Fruit fly (Drosophila melanogaster) whole organism, embryonic: ENCODE results near the gene SMC6.
A peak's percentile ranks its signal among the peaks of the same experiment; 100 is the strongest.

Source experiments
- Adf1 ChIP-seq: fragments of 200-800 bp; sonication (Bioruptor generic); IDR thresholded peaks from 2 replicates; pipeline ENCODE4 v1.3.6; 2022; ENCODE audit warnings: missing biosample characterization, missing genetic modification characterization
- Atf-2 ChIP-seq: fragments of 200-800 bp; sonication (Bioruptor generic); optimal IDR thresholded peaks from 2 replicates; lab custom pipeline; 2016; ENCODE audit warnings: missing biosample characterization, missing genetic modification characterization
- Bdp1 ChIP-seq: fragments of 200-800 bp; sonication (Bioruptor generic); optimal IDR thresholded peaks from 3 replicates; lab custom pipeline; 2016; ENCODE audit warnings: missing biosample characterization, missing genetic modification characterization
- CG11093 ChIP-seq: fragments of 200-800 bp; sonication (Bioruptor generic); IDR thresholded peaks from 3 replicates; pipeline ENCODE4 v1.3.6; 2022; ENCODE audit warnings: missing biosample characterization, missing genetic modification characterization
- CG11696 ChIP-seq: fragments of 200-800 bp; sonication (Bioruptor generic); IDR thresholded peaks from 2 replicates; pipeline ENCODE4 v1.3.6; 2022; ENCODE audit warnings: missing biosample characterization, missing genetic modification characterization
- CG12391 ChIP-seq: fragments of 200-800 bp; sonication (Bioruptor generic); optimal IDR thresholded peaks from 3 replicates; lab custom pipeline; 2018; ENCODE audit warnings: missing biosample characterization, mild to moderate bottlenecking, missing genetic modification characterization, moderate library complexity
- CG12659 ChIP-seq: fragments of 200-800 bp; sonication (Bioruptor generic); optimal IDR thresholded peaks from 3 replicates; lab custom pipeline; 2017; ENCODE audit warnings: mild to moderate bottlenecking, missing biosample characterization, missing genetic modification reagents, missing genetic modification characterization
- CG13424 ChIP-seq: fragments of 200-800 bp; sonication (Bioruptor generic); optimal IDR thresholded peaks from 2 replicates; lab custom pipeline; 2019; ENCODE audit warnings: missing biosample characterization, mild to moderate bottlenecking, missing genetic modification characterization, moderate library complexity
- CG14441 ChIP-seq: fragments of 200-800 bp; sonication (Bioruptor generic); IDR thresholded peaks from 2 replicates; pipeline ENCODE4 v1.3.6; 2022; ENCODE audit warnings: missing biosample characterization, missing genetic modification characterization
- CG15073 ChIP-seq: fragments of 200-800 bp; sonication (Bioruptor generic); optimal IDR thresholded peaks from 2 replicates; lab custom pipeline; 2016; ENCODE audit warnings: missing biosample characterization, missing genetic modification characterization
- CG15479 ChIP-seq: fragments of 200-800 bp; sonication (Bioruptor generic); optimal IDR thresholded peaks from 3 replicates; lab custom pipeline; 2019; ENCODE audit warnings: missing biosample characterization, mild to moderate bottlenecking, missing genetic modification characterization, moderate library complexity
- CG2889 ChIP-seq: fragments of 200-800 bp; sonication (Bioruptor generic); IDR thresholded peaks from 3 replicates; pipeline ENCODE4 v1.3.6; 2022; ENCODE audit warnings: missing biosample characterization, missing genetic modification characterization
- CG3065 ChIP-seq: fragments of 200-800 bp; sonication (Bioruptor generic); optimal IDR thresholded peaks from 2 replicates; lab custom pipeline; 2016; ENCODE audit warnings: missing biosample characterization, missing genetic modification characterization
- CG32772 ChIP-seq: fragments of 200-800 bp; sonication (Bioruptor generic); IDR thresholded peaks from 2 replicates; pipeline ENCODE4 v1.3.6; 2022; ENCODE audit warnings: missing biosample characterization, missing genetic modification characterization
- CG33557 ChIP-seq: fragments of 200-800 bp; sonication (Bioruptor generic); optimal IDR thresholded peaks from 2 replicates; lab custom pipeline; 2019; ENCODE audit warnings: missing biosample characterization, mild to moderate bottlenecking, missing genetic modification characterization, moderate library complexity
- CG34376 ChIP-seq: fragments of 200-800 bp; sonication (Bioruptor generic); optimal IDR thresholded peaks from 2 replicates; lab custom pipeline; 2018; ENCODE audit warnings: missing biosample characterization, mild to moderate bottlenecking, missing genetic modification characterization
- CG34422 ChIP-seq: fragments of 200-800 bp; sonication (Bioruptor generic); IDR thresholded peaks from 3 replicates; pipeline ENCODE4 v1.3.6; 2022; ENCODE audit warnings: missing biosample characterization, missing genetic modification characterization
- CG6254 ChIP-seq: fragments of 200-800 bp; sonication (Bioruptor generic); optimal IDR thresholded peaks from 3 replicates; lab custom pipeline; 2017; ENCODE audit warnings: mild to moderate bottlenecking, missing biosample characterization, missing genetic modification reagents, missing genetic modification characterization
- CG6689 ChIP-seq: fragments of 200-800 bp; sonication (Bioruptor generic); IDR thresholded peaks from 2 replicates; pipeline ENCODE4 v1.3.6; 2022; ENCODE audit warnings: missing biosample characterization, missing genetic modification characterization
- CHES-1-like ChIP-seq: fragments of 200-800 bp; sonication (Bioruptor generic); optimal IDR thresholded peaks from 2 replicates; lab custom pipeline; 2016; ENCODE audit warnings: missing biosample characterization, missing genetic modification characterization
- Dip2 ChIP-seq: fragments of 200-800 bp; sonication (Bioruptor generic); IDR thresholded peaks from 2 replicates; pipeline ENCODE4 v1.3.6; 2022; ENCODE audit warnings: missing biosample characterization, missing genetic modification characterization
- Drgx ChIP-seq: fragments of 200-800 bp; sonication (Bioruptor generic); IDR thresholded peaks from 2 replicates; pipeline ENCODE4 v1.3.6; 2022; ENCODE audit warnings: missing biosample characterization, missing genetic modification characterization
- MESR4 ChIP-seq: fragments of 200-800 bp; sonication (Bioruptor generic); optimal IDR thresholded peaks from 2 replicates; lab custom pipeline; 2018; ENCODE audit warnings: missing biosample characterization, mild to moderate bottlenecking, missing genetic modification characterization, moderate library complexity
- Med ChIP-seq: fragments of 200-800 bp; sonication (Bioruptor generic); peaks from one replicate; lab custom pipeline; 2016; ENCODE audit warnings: missing biosample characterization, missing genetic modification characterization, mild to moderate bottlenecking, inconsistent platforms, moderate library complexity
- NK7.1 ChIP-seq: fragments of 200-800 bp; sonication (Bioruptor generic); optimal IDR thresholded peaks from 3 replicates; lab custom pipeline; 2016; ENCODE audit warnings: missing biosample characterization, missing genetic modification characterization
- Pdp1 ChIP-seq, 2 experiments: fragments of 200-800 bp; sonication (Bioruptor generic); optimal IDR thresholded peaks; 3 replicates each; lab custom pipeline; 2016; ENCODE audit warnings: missing biosample characterization in 2 of 2, missing genetic modification characterization in 2 of 2, mild to moderate bottlenecking in 1 of 2, moderate library complexity in 1 of 2
- Side ChIP-seq: fragments of 200-800 bp; sonication (Bioruptor generic); optimal IDR thresholded peaks from 2 replicates; lab custom pipeline; 2016; ENCODE audit warnings: missing biosample characterization, missing genetic modification characterization
- Sry-δ ChIP-seq: fragments of 200-800 bp; sonication (Bioruptor generic); optimal IDR thresholded peaks from 2 replicates; lab custom pipeline; 2016; ENCODE audit warnings: missing biosample characterization, missing genetic modification characterization
- Xbp1 ChIP-seq: fragments of 200-800 bp; sonication (Bioruptor generic); optimal IDR thresholded peaks from 3 replicates; lab custom pipeline; 2016; ENCODE audit warnings: missing biosample characterization, mild to moderate bottlenecking, missing genetic modification characterization
- Xrp1 ChIP-seq: fragments of 200-800 bp; sonication (Bioruptor generic); IDR thresholded peaks from 2 replicates; pipeline ENCODE4 v1.3.6; 2022; ENCODE audit warnings: missing biosample characterization, missing genetic modification characterization
- aop ChIP-seq: fragments of 200-800 bp; sonication (Bioruptor generic); IDR thresholded peaks from 2 replicates; pipeline ENCODE4 v1.3.6; 2022; ENCODE audit warnings: missing biosample characterization, missing genetic modification characterization
- ara ChIP-seq: fragments of 200-800 bp; sonication (Bioruptor generic); IDR thresholded peaks from 2 replicates; pipeline ENCODE4 v1.3.6; 2022; ENCODE audit warnings: missing biosample characterization, missing genetic modification characterization
- bab2 ChIP-seq: fragments of 200-800 bp; sonication (Bioruptor generic); optimal IDR thresholded peaks from 2 replicates; lab custom pipeline; 2016; ENCODE audit warnings: missing biosample characterization, missing genetic modification characterization
- chinmo ChIP-seq: fragments of 200-800 bp; sonication (Bioruptor generic); IDR thresholded peaks from 4 replicates; pipeline ENCODE4 v1.3.6; 2022; ENCODE audit warnings: missing biosample characterization, missing genetic modification characterization; ENCODE audit not compliant: partially characterized antibody
- crp ChIP-seq, 2 experiments: fragments of 200-800 bp; sonication (Bioruptor generic); optimal IDR thresholded peaks; 2 replicates in 1 of 2; 3 replicates in 1 of 2; lab custom pipeline; 2017; ENCODE audit warnings: missing biosample characterization in 2 of 2, missing genetic modification characterization in 2 of 2, mild to moderate bottlenecking in 1 of 2, moderate library complexity in 1 of 2
- dpn ChIP-seq, 2 experiments: fragments of 200-800 bp; sonication (Bioruptor generic); optimal IDR thresholded peaks; 3 replicates each; lab custom pipeline; 2016; ENCODE audit warnings: missing biosample characterization in 2 of 2, missing genetic modification characterization in 2 of 2
- exex ChIP-seq: fragments of 200-800 bp; sonication (Bioruptor generic); optimal IDR thresholded peaks from 4 replicates; lab custom pipeline; 2018; ENCODE audit warnings: missing biosample characterization, mild to moderate bottlenecking, missing genetic modification characterization, moderate library complexity
- fd64A ChIP-seq: fragments of 200-800 bp; sonication (Bioruptor generic); optimal IDR thresholded peaks from 3 replicates; lab custom pipeline; 2018; ENCODE audit warnings: missing biosample characterization, mild to moderate bottlenecking, missing genetic modification characterization
- hbn ChIP-seq: fragments of 200-800 bp; sonication (Bioruptor generic); IDR thresholded peaks from 2 replicates; pipeline ENCODE4 v1.3.6; 2022; ENCODE audit warnings: missing biosample characterization, missing genetic modification characterization; ENCODE audit not compliant: partially characterized antibody
- hkb ChIP-seq, 2 experiments: fragments of 200-800 bp in 1 of 2; fragments of >200 bp in 1 of 2; sonication (Bioruptor generic) in 1 of 2; IDR thresholded peaks in 1 of 2; optimal IDR thresholded peaks in 1 of 2; 2 replicates each; pipeline versions ENCODE4 v1.3.6 to Lab custom; 2017 to 2022; ENCODE audit warnings: missing biosample characterization in 1 of 2, missing genetic modification characterization in 1 of 2
- inv ChIP-seq: fragments of 200-800 bp; sonication (Bioruptor generic); IDR thresholded peaks from 2 replicates; pipeline ENCODE4 v1.3.6; 2022; ENCODE audit warnings: missing biosample characterization, missing genetic modification characterization; ENCODE audit not compliant: partially characterized antibody
- jumu ChIP-seq: fragments of 200-800 bp; sonication (Bioruptor generic); optimal IDR thresholded peaks from 3 replicates; lab custom pipeline; 2016; ENCODE audit warnings: missing biosample characterization, missing genetic modification characterization
- phol ChIP-seq: fragments of 200-800 bp; sonication (Bioruptor generic); optimal IDR thresholded peaks from 3 replicates; lab custom pipeline; 2018; ENCODE audit warnings: missing biosample characterization, mild to moderate bottlenecking, missing genetic modification characterization, moderate library complexity
- ssp ChIP-seq: fragments of 200-800 bp; sonication (Bioruptor generic); IDR thresholded peaks from 2 replicates; pipeline ENCODE4 v1.3.6; 2022; ENCODE audit warnings: missing biosample characterization, missing genetic modification characterization
- tgo ChIP-seq: fragments of 200-800 bp; sonication (Bioruptor generic); IDR thresholded peaks from 3 replicates; pipeline ENCODE4 v1.3.6; 2022; ENCODE audit warnings: missing biosample characterization, missing genetic modification characterization
- tll ChIP-seq, 2 experiments: fragments of 200-800 bp in 1 of 2; fragments of >200 bp in 1 of 2; sonication (Bioruptor generic) in 1 of 2; optimal IDR thresholded peaks; 2 replicates each; lab custom pipeline; 2017 to 2019; ENCODE audit warnings: missing biosample characterization in 2 of 2, missing genetic modification characterization in 2 of 2, mild to moderate bottlenecking in 1 of 2, moderate library complexity in 1 of 2
- usp ChIP-seq: fragments of >200 bp; optimal IDR thresholded peaks from 2 replicates; lab custom pipeline; 2017; ENCODE audit warnings: missing biosample characterization, missing genetic modification characterization

The SMC6 gene

dm6 chr3R:24233366-24234161, 40.3 kb upstream of the SMC6 start (continued):
- TF ChIP-seq Pdp1 (GFP tag; optimal IDR thresholded peaks at IDR 0.05; lab: Kevin White, UChicago), result no peak
- TF ChIP-seq CG33557, result no peak
- TF ChIP-seq NK7.1 (GFP tag; lab: Kevin White, UChicago), result no peak
- TF ChIP-seq CG11696 (GFP tag; lab: Robert Waterston, UW), result no peak
- TF ChIP-seq bab2, result no peak
- peak in 1 of 2 experiments; percentile 26 for TF ChIP-seq dpn (GFP tag; optimal IDR thresholded peaks at IDR 0.05; lab: Kevin White, UChicago)
- TF ChIP-seq Dip2, result no peak
- TF ChIP-seq CG15479, result peak; percentile 89
- no peak for TF ChIP-seq Bdp1
- TF ChIP-seq tll (GFP tag; optimal IDR thresholded peaks at IDR 0.05; lab: Kevin White, UChicago), result peak in 1 of 2 experiments; percentile 5
- 0 out of 2 replicates have a peak, but pooled peaks have one; percentile 42 for TF ChIP-seq CG6689
- peak in 1 of 2 experiments; percentile 72 for TF ChIP-seq crp (GFP tag; optimal IDR thresholded peaks at IDR 0.05; lab: Kevin White, UChicago)
- TF ChIP-seq CG14441 (GFP tag; lab: Robert Waterston, UW), result no peak
- TF ChIP-seq CG13424 (tag; lab: Kevin White, UChicago), result no peak
- TF ChIP-seq Xrp1, result no peak; the same call in none of the 2 replicates
- TF ChIP-seq CG34422 (GFP tag; lab: Robert Waterston, UW), result peak; percentile 64; the same call in 1 of the 3 replicates
- TF ChIP-seq Adf1 (GFP tag; lab: Robert Waterston, UW), result no peak
- peak; percentile 53 for TF ChIP-seq phol (tag; lab: Kevin White, UChicago)
- TF ChIP-seq exex (tag; lab: Kevin White, UChicago), result peak; percentile 56
- peak; percentile 78 for TF ChIP-seq Med
- peak; percentile 12 for TF ChIP-seq jumu (GFP tag; lab: Kevin White, UChicago)
- 0 out of 2 replicates have a peak, but pooled peaks have one; percentile 6 for TF ChIP-seq aop (GFP tag; lab: Robert Waterston, UW)
- no peak for TF ChIP-seq CG11093 (GFP tag; lab: Robert Waterston, UW)
- no peak for TF ChIP-seq Xbp1 (GFP tag; lab: Kevin White, UChicago)
- TF ChIP-seq hkb (optimal IDR thresholded peaks at IDR 0.05; lab: Kevin White, UChicago), result peak; percentile 41
- TF ChIP-seq hkb (GFP tag; IDR thresholded peaks at IDR 0.05; lab: Robert Waterston, UW), result no peak
- TF ChIP-seq hbn (GFP tag; lab: Robert Waterston, UW), result no peak
- TF ChIP-seq CG6254 (GFP tag; lab: Kevin White, UChicago), result no peak
- TF ChIP-seq CG3065, result no peak
- TF ChIP-seq CHES-1-like, result peak; percentile 60
- peak; percentile 18 for TF ChIP-seq CG12659 (GFP tag; lab: Kevin White, UChicago)
- no peak for TF ChIP-seq inv
- no peak for TF ChIP-seq CG15073
- no peak for TF ChIP-seq ssp
- peak; percentile 14 for TF ChIP-seq CG34376 (GFP tag; lab: Kevin White, UChicago)
- no peak for TF ChIP-seq usp (GFP tag; lab: Kevin White, UChicago)
- 0 out of 2 replicates have a peak, but pooled peaks have one; percentile 23 for TF ChIP-seq ara (GFP tag; lab: Robert Waterston, UW)
- TF ChIP-seq CG2889 (GFP tag; lab: Robert Waterston, UW), result no peak
- no peak for TF ChIP-seq fd64A (GFP tag; lab: Kevin White, UChicago)
- TF ChIP-seq chinmo (GFP tag; lab: Robert Waterston, UW), result 0 out of 4 replicates have a peak, but pooled peaks have one; percentile 28
- peak; percentile 37 for TF ChIP-seq CG12391 (tag; lab: Kevin White, UChicago)
- TF ChIP-seq Drgx (GFP tag; lab: Robert Waterston, UW), result no peak; the same call in 1 of the 2 replicates
- peak; percentile 13 for TF ChIP-seq Sry-δ (GFP tag; lab: Kevin White, UChicago)
- TF ChIP-seq Atf-2 (GFP tag; lab: Kevin White, UChicago), result no peak
- no peak for TF ChIP-seq Side
- TF ChIP-seq tgo (GFP tag; lab: Robert Waterston, UW), result 0 out of 3 replicates have a peak, but pooled peaks have one; percentile 17
- TF ChIP-seq CG32772 (GFP tag; lab: Robert Waterston, UW), result peak; percentile 38; the same call in 1 of the 2 replicates
- TF ChIP-seq MESR4, result no peak
